Worm (Caenorhabditis elegans): ENCODE results near the gene ZC84.1.

ce11 chrIII:9162634-9163118, 43.4 kb downstream of the ZC84.1 start, which contains the start of gene dgk-3:
- TF ChIP-seq lin-13 (GFP tag; optimal IDR thresholded peaks at IDR 0.05) (no peak), hlh-4 (tag; optimal IDR thresholded peaks at IDR 0.05) (no peak), unc-62 (GFP tag; optimal IDR thresholded peaks at IDR 0.05) (no peak), nhr-11 (tag; optimal IDR thresholded peaks at IDR 0.05) (no peak), nhr-237 (tag; optimal IDR thresholded peaks at IDR 0.05) (no peak), blmp-1 (tag; optimal IDR thresholded peaks at IDR 0.05) (no peak), ztf-11 (tag; optimal IDR thresholded peaks at IDR 0.05) (no peak)

All from whole organism, L1 larva.